Worm (Caenorhabditis elegans) whole organism, L3 larva: ENCODE measurements around the gene R04B5.6.

Experiments
- R02D3.7 ChIP-seq: fragments of 150-350 bp; optimal IDR thresholded peaks from 2 replicates; lab custom pipeline; 2014; ENCODE audit warnings: missing biosample characterization, missing genetic modification characterization
- ZK546.5 ChIP-seq: sonication (generic microtip); optimal IDR thresholded peaks from 2 replicates; lab custom pipeline; 2017; ENCODE audit warnings: missing biosample characterization, missing genetic modification characterization
- aly-2 ChIP-seq: fragments of 150-350 bp; optimal IDR thresholded peaks from 2 replicates; lab custom pipeline; 2014; ENCODE audit warnings: missing biosample characterization, missing genetic modification characterization
- ama-1 ChIP-seq: fragments of 150-350 bp; optimal IDR thresholded peaks from 2 replicates; lab custom pipeline; 2018
- ceh-9 ChIP-seq: sonication (generic microtip); optimal IDR thresholded peaks from 2 replicates; lab custom pipeline; 2018; ENCODE audit warnings: missing biosample characterization, missing genetic modification characterization
- daf-12 ChIP-seq: fragments of 150-350 bp; optimal IDR thresholded peaks from 2 replicates; lab custom pipeline; 2014; ENCODE audit warnings: missing biosample characterization, missing genetic modification reagents, missing genetic modification characterization
- egl-5 ChIP-seq: fragments of 150-350 bp; optimal IDR thresholded peaks from 2 replicates; lab custom pipeline; 2017; ENCODE audit warnings: missing biosample characterization, missing genetic modification reagents, missing genetic modification characterization, inconsistent platforms
- elt-2 ChIP-seq: sonication (generic microtip); optimal IDR thresholded peaks from 2 replicates; lab custom pipeline; 2016; ENCODE audit warnings: missing genetic modification reagents, mild to moderate bottlenecking, missing genetic modification characterization, missing compliant biosample characterization
- elt-3 ChIP-seq, 3 experiments: fragments of 150-350 bp in 1 of 3; sonication (generic microtip) in 2 of 3; optimal IDR thresholded peaks; 2 replicates in 2 of 3; 4 replicates in 1 of 3; lab custom pipeline; 2014 to 2017; ENCODE audit warnings: missing biosample characterization in 3 of 3, missing genetic modification characterization in 3 of 3
- fkh-2 ChIP-seq: fragments of 150-350 bp; optimal IDR thresholded peaks from 2 replicates; lab custom pipeline; 2014; ENCODE audit warnings: missing biosample characterization, missing genetic modification reagents, missing genetic modification characterization
- jun-1 ChIP-seq: fragments of 150-350 bp; optimal IDR thresholded peaks from 2 replicates; lab custom pipeline; 2014; ENCODE audit warnings: missing biosample characterization, missing genetic modification reagents, missing genetic modification characterization
- mdl-1 ChIP-seq: fragments of 150-350 bp; optimal IDR thresholded peaks from 2 replicates; lab custom pipeline; 2014; ENCODE audit warnings: missing biosample characterization, missing genetic modification characterization
- nfya-1 ChIP-seq: sonication (generic microtip); optimal IDR thresholded peaks from 2 replicates; lab custom pipeline; 2017; ENCODE audit warnings: missing genetic modification characterization, mild to moderate bottlenecking, missing compliant biosample characterization, antibody characterized with exemption, moderate library complexity; ENCODE audit not compliant: insufficient read depth
- nhr-11 ChIP-seq: fragments of 150-350 bp; optimal IDR thresholded peaks from 2 replicates; lab custom pipeline; 2014; ENCODE audit warnings: missing biosample characterization, missing genetic modification characterization
- nhr-12 ChIP-seq: fragments of 150-350 bp; optimal IDR thresholded peaks from 2 replicates; lab custom pipeline; 2014; ENCODE audit warnings: missing biosample characterization, missing genetic modification characterization
- nhr-25 ChIP-seq: sonication (generic microtip); optimal IDR thresholded peaks from 2 replicates; lab custom pipeline; 2017; ENCODE audit warnings: missing biosample characterization, missing genetic modification characterization
- nhr-28 ChIP-seq: fragments of 150-350 bp; optimal IDR thresholded peaks from 2 replicates; lab custom pipeline; 2014; ENCODE audit warnings: missing biosample characterization, missing genetic modification characterization
- nhr-43 ChIP-seq: sonication (generic microtip); optimal IDR thresholded peaks from 2 replicates; lab custom pipeline; 2016; ENCODE audit warnings: mild to moderate bottlenecking, missing genetic modification characterization, missing compliant biosample characterization; ENCODE audit not compliant: poor library complexity, severe bottlenecking
- nhr-76 ChIP-seq: fragments of 150-350 bp; sonication (generic microtip); optimal IDR thresholded peaks from 5 replicates; lab custom pipeline; 2014; ENCODE audit warnings: missing biosample characterization, missing genetic modification characterization
- nhr-77 ChIP-seq: fragments of 150-350 bp; optimal IDR thresholded peaks from 2 replicates; lab custom pipeline; 2014; ENCODE audit warnings: missing biosample characterization, missing genetic modification characterization
- pha-4 ChIP-seq: fragments of 150-350 bp; optimal IDR thresholded peaks from 2 replicates; lab custom pipeline; 2014; ENCODE audit warnings: missing biosample characterization, missing genetic modification reagents, missing genetic modification characterization
- sea-2 ChIP-seq: fragments of 150-350 bp; sonication (generic microtip); optimal IDR thresholded peaks from 4 replicates; lab custom pipeline; 2014; ENCODE audit warnings: missing biosample characterization, missing genetic modification reagents, missing genetic modification characterization
- skn-1 ChIP-seq: fragments of 150-350 bp; optimal IDR thresholded peaks from 2 replicates; lab custom pipeline; 2014; ENCODE audit warnings: missing biosample characterization, missing genetic modification characterization
- tbx-2 ChIP-seq: sonication (generic microtip); optimal IDR thresholded peaks from 2 replicates; lab custom pipeline; 2016; ENCODE audit warnings: mild to moderate bottlenecking, missing genetic modification characterization, missing compliant biosample characterization
- unc-62 ChIP-seq: fragments of 150-350 bp; sonication (generic microtip); optimal IDR thresholded peaks from 4 replicates; lab custom pipeline; 2014; ENCODE audit warnings: missing biosample characterization, missing genetic modification reagents, missing genetic modification characterization
- zag-1 ChIP-seq: fragments of 150-350 bp; optimal IDR thresholded peaks from 2 replicates; lab custom pipeline; 2014; ENCODE audit warnings: missing biosample characterization, missing genetic modification characterization
- ztf-11 ChIP-seq: fragments of 150-350 bp; optimal IDR thresholded peaks from 2 replicates; lab custom pipeline; 2014; ENCODE audit warnings: missing biosample characterization, missing genetic modification characterization
- ztf-4 ChIP-seq: fragments of 150-350 bp; optimal IDR thresholded peaks from 2 replicates; lab custom pipeline; 2014; ENCODE audit warnings: missing biosample characterization, missing genetic modification characterization

Gene R04B5.6

DNA sequence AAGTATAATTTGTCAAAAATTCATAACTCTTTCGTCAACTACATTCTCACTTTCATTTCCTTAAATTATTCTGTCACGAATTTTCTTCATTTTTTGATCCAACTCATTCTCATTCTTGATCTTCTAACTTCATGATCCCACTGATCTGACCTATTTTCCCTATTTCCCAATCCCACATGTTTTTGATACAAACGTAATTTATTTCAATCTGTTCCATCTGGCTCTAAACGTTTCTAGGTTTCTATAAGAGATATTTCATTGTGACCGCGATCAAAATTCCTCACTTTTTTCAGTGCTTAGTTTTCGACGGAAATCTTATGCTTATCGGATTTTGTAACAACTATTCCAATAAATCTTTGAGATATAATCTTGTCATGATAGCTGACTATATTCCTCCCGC is 19.3 kb upstream of the R04B5.6 start:
- no peak for TF ChIP-seq unc-62 (GFP tag; lab: Kevin White, UChicago)

DNA sequence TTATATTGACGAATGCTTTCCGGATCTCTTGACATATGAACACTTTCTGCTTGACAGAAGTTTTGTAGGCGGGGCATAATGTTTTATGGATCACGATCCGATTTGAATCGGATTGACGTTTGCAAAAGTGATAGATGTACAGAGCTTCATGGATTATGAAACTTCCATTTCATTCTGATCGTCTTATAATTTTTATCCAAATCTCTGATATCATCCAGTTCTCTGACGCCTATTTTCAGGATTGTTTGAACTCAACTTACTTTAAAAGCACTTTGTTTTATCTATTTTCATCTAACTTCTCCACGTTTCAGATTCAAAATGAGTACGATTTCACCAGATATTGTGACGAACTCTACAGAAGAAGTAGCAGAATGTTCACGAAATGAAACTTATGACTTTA is 18.2 kb upstream of the R04B5.6 start, which contains the start of gene npr-39:
TSS of gene npr-39 (plus strand) at position 301 of the 400 bp plus-strand sequence.
- TF ChIP-seq nhr-76 (peak; percentile 43), tbx-2 (tag; lab: Kevin White, UChicago) (no peak)
- TF ChIP-seq, all 47 proteins: peak for 1

DNA sequence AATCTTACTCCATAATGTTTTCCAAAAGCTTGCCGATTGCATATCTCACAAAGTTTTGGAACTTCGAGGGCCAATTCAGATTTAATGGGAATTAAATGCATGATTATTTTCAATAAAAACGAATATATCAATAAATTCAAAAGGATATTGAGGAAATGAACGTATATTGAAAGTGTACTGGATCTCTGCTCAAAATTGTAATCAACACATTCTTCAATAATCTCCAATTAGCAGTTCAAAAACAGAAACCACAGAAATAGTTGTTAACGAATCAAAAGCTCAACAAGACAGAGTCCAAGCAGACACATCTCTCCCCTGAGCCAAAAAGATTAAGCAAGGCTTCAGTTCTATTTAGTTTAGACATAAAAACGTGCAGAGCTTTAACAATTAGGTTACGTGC is 14.4 kb upstream of the R04B5.6 start, which contains the start of gene nhr-192:
TSS of gene nhr-192 (minus strand) at position 101 of the 400 bp plus-strand sequence.
- TF ChIP-seq unc-62 (GFP tag; lab: Kevin White, UChicago): no peak

DNA sequence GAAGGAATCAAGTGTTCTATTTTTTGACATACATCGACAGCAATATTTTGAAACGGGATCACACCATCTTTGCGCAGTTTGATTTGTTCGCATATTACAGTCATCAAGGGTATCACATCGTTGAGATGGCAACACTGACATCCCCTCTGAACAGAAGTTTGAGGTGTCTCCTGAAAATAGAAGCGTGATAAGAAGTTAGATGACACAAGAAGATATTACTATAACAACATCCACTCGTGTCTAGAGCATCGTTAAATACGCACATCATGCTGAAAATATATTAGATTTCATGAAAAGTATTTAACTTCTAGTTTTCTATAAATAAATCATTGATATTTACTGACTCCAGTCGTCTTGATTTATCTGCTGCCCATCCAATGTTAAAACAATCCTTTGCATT is 12.2 kb upstream of the R04B5.6 start:
- no peak for TF ChIP-seq ztf-4 (tag; lab: Kevin White, UChicago)
- TF ChIP-seq elt-3 (tag; optimal IDR thresholded peaks at IDR 0.05; lab: Kevin White, UChicago): no peak
- no peak for TF ChIP-seq nhr-25
- no peak for TF ChIP-seq nhr-11
- TF ChIP-seq pha-4 (tag; lab: Kevin White, UChicago): no peak

DNA sequence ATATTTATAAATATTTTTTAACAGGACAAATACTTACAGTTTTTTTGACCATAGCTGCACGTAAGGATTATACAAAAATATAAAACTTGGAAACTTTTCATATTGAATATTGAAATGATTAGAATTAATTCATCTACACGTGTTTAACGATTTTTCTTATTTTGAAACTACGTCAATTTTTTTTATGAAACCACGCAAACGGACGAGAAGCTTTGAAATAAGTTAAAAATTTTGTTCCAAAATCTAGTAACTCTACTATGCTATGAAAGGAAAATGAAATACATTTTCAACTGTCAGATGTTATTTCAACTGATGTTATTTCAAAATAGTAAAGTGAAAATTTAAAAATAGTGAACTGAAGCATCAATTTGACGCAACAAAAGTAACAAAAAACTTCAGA is 11.2 kb upstream of the R04B5.6 start, which contains the start of gene F57A8.6:
TSS of gene F57A8.6 (minus strand) at position 101 of the 400 bp plus-strand sequence.
- TF ChIP-seq nhr-76: peak; percentile 46
- no peak for TF ChIP-seq skn-1 (tag; lab: Kevin White, UChicago)

DNA sequence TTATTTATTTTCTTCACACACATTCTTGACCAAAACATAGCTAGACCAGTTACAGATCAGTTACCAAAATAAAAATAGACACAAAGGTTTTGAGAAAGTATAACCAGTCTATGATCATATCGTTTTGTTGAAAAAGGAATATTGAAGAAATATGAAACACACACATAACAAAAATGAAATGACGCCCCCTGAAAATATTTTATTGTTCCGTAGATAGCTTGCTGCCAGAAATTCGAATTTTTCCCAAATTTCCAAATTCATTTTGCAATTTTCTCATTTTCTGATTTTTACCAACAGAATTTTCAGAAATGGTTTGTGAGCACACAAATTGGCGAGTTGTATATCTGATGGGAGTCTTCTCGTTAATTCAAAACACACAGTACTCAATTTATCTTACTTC is 9.5 kb upstream of the R04B5.6 start, which contains the start of gene F57A8.7:
TSS of gene F57A8.7 (plus strand) at position 301 of the 400 bp plus-strand sequence.
- TF ChIP-seq nhr-77 (no peak), ceh-9 (tag; lab: Kevin White, UChicago) (no peak), ztf-11 (tag; lab: Kevin White, UChicago) (no peak), ZK546.5 (tag; lab: Kevin White, UChicago) (no peak), elt-2 (tag; lab: Kevin White, UChicago) (no peak)

DNA sequence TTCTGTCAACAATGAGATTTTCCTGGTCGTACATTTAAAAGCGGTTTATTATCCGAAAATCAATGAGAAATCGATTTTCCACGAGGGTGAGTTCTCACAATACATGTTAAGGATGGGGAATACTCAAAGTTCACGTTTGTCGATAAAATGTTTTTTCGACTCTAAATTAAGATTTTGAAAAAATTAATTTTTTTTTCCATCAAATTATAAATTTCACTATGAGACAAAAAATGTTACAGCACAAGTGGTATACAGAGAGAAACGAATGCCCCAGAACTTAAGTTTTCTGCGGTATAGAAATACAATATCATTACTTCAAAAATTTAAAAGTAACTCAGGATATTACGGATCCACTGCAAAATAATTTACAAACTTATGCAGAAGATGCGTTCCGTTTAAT is 6.7 kb upstream of the R04B5.6 start, which contains the start of gene R04B5.1:
TSS of gene R04B5.1 (minus strand) at position 101 of the 400 bp plus-strand sequence.
- no peak for TF ChIP-seq nhr-43 (tag; lab: Kevin White, UChicago)
- no peak for TF ChIP-seq daf-12
- TF ChIP-seq elt-2 (tag; lab: Kevin White, UChicago): no peak
- TF ChIP-seq sea-2 (GFP tag; lab: Kevin White, UChicago): no peak
- no peak for TF ChIP-seq R02D3.7 (tag; lab: Kevin White, UChicago)
- TF ChIP-seq ama-1 (lab: Kevin White, UChicago): no peak
- no peak for TF ChIP-seq mdl-1
- TF ChIP-seq nhr-12 (tag; lab: Kevin White, UChicago): no peak
- TF ChIP-seq nhr-76: no peak
- TF ChIP-seq, all 47 proteins: peak for 0

DNA sequence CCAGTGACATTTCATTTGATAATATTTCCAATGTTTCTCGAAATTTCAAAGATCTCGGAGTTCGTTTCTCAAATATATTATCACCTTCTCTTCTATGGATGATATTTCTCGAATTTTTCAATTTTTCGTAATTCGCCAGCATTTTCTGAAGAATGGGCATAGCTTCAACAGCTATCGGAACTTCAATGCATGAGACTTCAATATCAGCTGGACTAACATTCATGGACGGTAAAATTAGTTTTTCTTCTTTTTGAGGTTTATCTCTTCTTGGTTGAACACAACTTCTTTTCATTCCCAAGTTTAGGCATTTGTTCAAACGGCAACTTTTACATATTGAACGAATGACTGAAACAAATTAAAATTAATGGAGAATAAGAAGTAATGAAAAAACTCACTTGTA is 4.1 kb upstream of the R04B5.6 start:
- no peak for TF ChIP-seq aly-2 (tag; lab: Kevin White, UChicago)
- no peak for TF ChIP-seq fkh-2 (tag; lab: Kevin White, UChicago)
- no peak for TF ChIP-seq skn-1 (tag; lab: Kevin White, UChicago)
- TF ChIP-seq nhr-25: no peak
- no peak for TF ChIP-seq jun-1 (tag; lab: Kevin White, UChicago)
- TF ChIP-seq nhr-77: no peak
- TF ChIP-seq elt-3 (tag; optimal IDR thresholded peaks at IDR 0.05; lab: Kevin White, UChicago): no peak
- no peak for TF ChIP-seq nhr-28 (tag; lab: Kevin White, UChicago)
- TF ChIP-seq ZK546.5 (tag; lab: Kevin White, UChicago): no peak

DNA sequence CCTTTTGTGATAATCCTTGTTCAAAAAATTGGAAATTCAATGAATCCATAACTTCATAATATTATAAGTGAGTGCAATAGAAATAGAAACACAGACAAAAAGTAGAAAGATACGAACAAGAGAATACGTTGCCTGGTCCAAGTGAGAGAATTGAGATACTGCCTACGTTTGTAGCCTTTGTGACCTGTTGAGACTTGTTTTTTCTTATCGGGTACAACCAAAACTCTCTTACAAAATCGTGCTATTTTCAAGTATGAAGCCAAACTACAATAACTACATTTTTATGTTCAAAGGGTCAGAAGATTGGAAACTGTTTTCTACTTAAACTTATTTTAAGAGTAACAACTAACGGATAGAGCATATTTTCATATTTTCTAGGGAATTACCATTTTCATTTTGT is 3.3 kb upstream of the R04B5.6 start, which contains the start of gene nhr-205:
TSS of gene nhr-205 (minus strand) at position 141 of the 400 bp plus-strand sequence.
- TF ChIP-seq nhr-25: no peak
- peak; percentile 77 for TF ChIP-seq nhr-76
- no peak for TF ChIP-seq nfya-1
- no peak for TF ChIP-seq nhr-12 (tag; lab: Kevin White, UChicago)
- no peak for TF ChIP-seq elt-2 (tag; lab: Kevin White, UChicago)
- no peak for TF ChIP-seq zag-1 (tag; lab: Kevin White, UChicago)
- TF ChIP-seq egl-5 (tag; lab: Kevin White, UChicago): no peak
